Fruit fly (Drosophila melanogaster) whole organism, pupa: Measurements from ENCODE around the gene glec.

Source experiments
- CG10348 ChIP-seq: fragments of 200-800 bp; sonication (Bioruptor generic); IDR thresholded peaks from 2 replicates; pipeline ENCODE4 v1.3.6; 2022; ENCODE audit warnings: missing biosample characterization, missing genetic modification characterization
- CG32121 ChIP-seq: fragments of 200-800 bp; sonication (Bioruptor generic); IDR thresholded peaks from 2 replicates; pipeline ENCODE4 v1.3.6; 2022; ENCODE audit warnings: missing biosample characterization, missing genetic modification characterization
- CG4496 ChIP-seq: fragments of 200-800 bp; sonication (Bioruptor generic); IDR thresholded peaks from 3 replicates; pipeline ENCODE4 v1.3.6; 2022; ENCODE audit warnings: missing biosample characterization, missing genetic modification characterization
- D1 ChIP-seq: fragments of 200-800 bp; sonication (Bioruptor generic); optimal IDR thresholded peaks from 2 replicates; lab custom pipeline; 2018; ENCODE audit warnings: missing biosample characterization, mild to moderate bottlenecking, missing genetic modification characterization, moderate library complexity
- EcR ChIP-seq: fragments of 200-800 bp; sonication (Bioruptor generic); optimal IDR thresholded peaks from 3 replicates; lab custom pipeline; 2019; ENCODE audit warnings: missing biosample characterization, missing genetic modification characterization, mild to moderate bottlenecking, moderate library complexity, missing genetic modification reagents
- Pif1B ChIP-seq: fragments of 200-800 bp; sonication (Bioruptor generic); optimal IDR thresholded peaks from 3 replicates; lab custom pipeline; 2016; ENCODE audit warnings: missing biosample characterization, missing genetic modification characterization
- fd96Ca ChIP-seq: fragments of 200-800 bp; sonication (Bioruptor generic); IDR thresholded peaks from 3 replicates; pipeline ENCODE4 v1.3.6; 2022; ENCODE audit warnings: missing biosample characterization, missing genetic modification characterization
- gl ChIP-seq: fragments of 200-800 bp; sonication (Bioruptor generic); optimal IDR thresholded peaks from 2 replicates; lab custom pipeline; 2018; ENCODE audit warnings: missing biosample characterization, mild to moderate bottlenecking, missing genetic modification characterization
- rn ChIP-seq: fragments of 200-800 bp; sonication (Bioruptor generic); IDR thresholded peaks from 2 replicates; pipeline ENCODE4 v1.3.6; 2022; ENCODE audit warnings: missing biosample characterization, missing genetic modification characterization

dm6 chr3R:21855469-21855826, 618 bp downstream of the glec start:
- TF ChIP-seq fd96Ca (GFP tag; lab: Robert Waterston, UW) (peak; percentile 63; the same call in 2 of the 3 replicates), gl (tag; lab: Kevin White, UChicago) (no peak), rn (GFP tag; lab: Robert Waterston, UW) (no peak), CG4496 (GFP tag; lab: Robert Waterston, UW) (no peak), CG10348 (GFP tag; lab: Robert Waterston, UW) (no peak), EcR (GFP tag; lab: Kevin White, UChicago) (no peak), Pif1B (GFP tag; lab: Kevin White, UChicago) (no peak), D1 (tag; lab: Kevin White, UChicago) (no peak), CG32121 (GFP tag; lab: Robert Waterston, UW) (no peak)
